Worm (Caenorhabditis elegans): ENCODE measurements around the gene snrp-200.

The snrp-200 gene

ce11 chrII:12774402-12774801 is 37.7 kb upstream of the snrp-200 start, which contains the start of gene Y46G5A.14:
TSS of gene Y46G5A.14 (plus strand) at chrII:12774702.
- TF ChIP-seq nhr-20 (tag; optimal IDR thresholded peaks at IDR 0.05): no peak
- no peak for TF ChIP-seq egl-13 (tag; optimal IDR thresholded peaks at IDR 0.05)
- no peak for TF ChIP-seq unc-86 (tag; optimal IDR thresholded peaks at IDR 0.05)
- TF ChIP-seq nhr-47 (tag; optimal IDR thresholded peaks at IDR 0.05): no peak
- TF ChIP-seq nhr-28 (tag; optimal IDR thresholded peaks at IDR 0.05): no peak
- TF ChIP-seq mab-9 (GFP tag; IDR thresholded peaks at IDR 0.05): no peak
- TF ChIP-seq elt-2 (tag; optimal IDR thresholded peaks at IDR 0.05): no peak
- TF ChIP-seq tlp-1 (tag; optimal IDR thresholded peaks at IDR 0.05): no peak
- no peak for TF ChIP-seq blmp-1 (tag; optimal IDR thresholded peaks at IDR 0.05)

ce11 chrII:12769947-12770346 is 33.2 kb upstream of the snrp-200 start:
- TF ChIP-seq hpl-2 (GFP tag; optimal IDR thresholded peaks at IDR 0.05) (no peak), ceh-8 (GFP tag; optimal IDR thresholded peaks at IDR 0.05) (peak; percentile 16)

- TF ChIP-seq nhr-47 (tag; optimal IDR thresholded peaks at IDR 0.05) (peak; percentile 82), egl-27 (tag; optimal IDR thresholded peaks at IDR 0.05) (no peak), grh-1 (GFP tag; IDR thresholded peaks at IDR 0.05) (no peak), nhr-85 (tag) (peak; percentile 81), elt-3 (tag; optimal IDR thresholded peaks at IDR 0.05) (peak in 1 of 6 experiments; percentile 8), lin-14 (GFP tag; optimal IDR thresholded peaks at IDR 0.05) (peak; percentile 93), C16A3.4 (tag; optimal IDR thresholded peaks at IDR 0.05) (peak; percentile 62), egl-13 (tag; optimal IDR thresholded peaks at IDR 0.05) (peak; percentile 73), nhr-71 (tag; optimal IDR thresholded peaks at IDR 0.05) (peak; percentile 85), nhr-84 (tag; optimal IDR thresholded peaks at IDR 0.05) (no peak), irx-1 (tag; optimal IDR thresholded peaks at IDR 0.05) (peak; percentile 67), zag-1 (tag; optimal IDR thresholded peaks at IDR 0.05) (no peak), C04F5.9 (tag; optimal IDR thresholded peaks at IDR 0.05) (peak; percentile 24), snpc-4 (tag; optimal IDR thresholded peaks at IDR 0.05) (peak; percentile 61), lin-35 (GFP tag; optimal IDR thresholded peaks at IDR 0.05) (peak; percentile 59 to 73), unc-86 (tag; optimal IDR thresholded peaks at IDR 0.05) (peak; percentile 32), efl-1 (optimal IDR thresholded peaks at IDR 0.05) (peak; percentile 57 to 67), efl-1 (GFP tag; optimal IDR thresholded peaks at IDR 0.05 in 1 of 2) (peak; percentile 65 to 94), pag-3 (tag; optimal IDR thresholded peaks at IDR 0.05; ENCODE audit: borderline replicate concordance, insufficient read depth) (no peak), dpl-1 (GFP tag; optimal IDR thresholded peaks at IDR 0.05) (peak; percentile 58 to 72 (median 58)), Y116A8C.19 (tag; optimal IDR thresholded peaks at IDR 0.05; ENCODE audit: borderline replicate concordance) (no peak), fkh-4 (tag; optimal IDR thresholded peaks at IDR 0.05; ENCODE audit: borderline replicate concordance) (peak; percentile 51), unc-30 (tag; optimal IDR thresholded peaks at IDR 0.05) (no peak), tbx-2 (tag; optimal IDR thresholded peaks at IDR 0.05) (peak; percentile 58), vab-15 (tag; optimal IDR thresholded peaks at IDR 0.05) (no peak), nhr-90 (tag; optimal IDR thresholded peaks at IDR 0.05; ENCODE audit: poor library complexity) (peak; percentile 74), snu-23 (GFP tag; optimal IDR thresholded peaks at IDR 0.05) (peak; percentile 66), sox-4 (tag; optimal IDR thresholded peaks at IDR 0.05) (peak; percentile 18), F16B12.6 (tag; optimal IDR thresholded peaks at IDR 0.05) (no peak), isw-1 (GFP tag; IDR thresholded peaks at IDR 0.05) (peak; percentile 67), mdl-1 (tag; optimal IDR thresholded peaks at IDR 0.05) (no peak), elt-2 (tag; optimal IDR thresholded peaks at IDR 0.05) (peak; percentile 73), zip-4 (GFP tag; optimal IDR thresholded peaks at IDR 0.05) (peak; percentile 62), ceh-8 (GFP tag; optimal IDR thresholded peaks at IDR 0.05) (peak; percentile 64), ceh-82 (tag; optimal IDR thresholded peaks at IDR 0.05) (peak in 1 of 3 experiments; percentile 27), fkh-8 (tag; optimal IDR thresholded peaks at IDR 0.05) (peak; percentile 87), fos-1 (tag; optimal IDR thresholded peaks at IDR 0.05) (peak; percentile 87), mab-9 (GFP tag; IDR thresholded peaks at IDR 0.05) (no peak), ceh-88 (GFP tag; IDR thresholded peaks at IDR 0.05) (peak; percentile 50; the same call in 1 of the 2 replicates), swsn-7 (tag; optimal IDR thresholded peaks at IDR 0.05) (peak; percentile 75), sup-37 (GFP tag; optimal IDR thresholded peaks at IDR 0.05) (no peak), ceh-90 (tag; optimal IDR thresholded peaks at IDR 0.05) (peak; percentile 31)
These were observed 31.5 kb upstream of the snrp-200 start, which contains the start of the genes vps-2 and tiar-2 for ce11 chrII:12768167-12768712. TSS of gene vps-2 (minus strand) at chrII:12768217. TSS of gene tiar-2 (plus strand) at chrII:12768686.
